Fruit fly (Drosophila melanogaster): ENCODE measurements around the gene Smn.

The Smn gene

DNA sequence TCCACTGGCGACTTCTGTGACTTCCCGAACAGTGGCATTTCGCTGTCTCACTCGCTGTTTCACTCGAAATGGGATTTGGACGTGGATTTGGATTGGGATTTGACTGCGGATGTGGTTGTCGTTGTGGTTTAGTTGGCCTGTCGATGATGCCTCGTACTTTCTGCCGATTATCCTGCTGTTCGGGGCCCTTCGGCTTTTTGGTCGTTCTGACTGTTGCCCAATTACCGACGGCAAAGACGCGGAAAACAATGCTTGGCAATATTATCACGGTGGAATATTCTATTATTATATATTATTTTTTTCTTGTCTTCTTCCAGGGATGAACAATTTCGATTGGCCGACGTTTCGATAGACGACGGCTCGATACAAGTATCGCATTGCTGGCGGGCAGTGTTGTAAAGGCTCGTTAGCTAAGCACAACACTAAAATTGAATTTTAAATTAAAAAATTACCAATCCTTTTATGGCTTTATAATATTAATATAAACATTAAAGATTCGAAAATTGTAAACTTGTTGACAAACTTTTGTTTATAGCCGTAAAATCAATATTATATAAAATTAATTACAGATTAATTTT lies 33.9 kb upstream of the Smn start, which contains the start of gene Mo25 (continued):
- TF ChIP-seq lilli (GFP tag; optimal IDR thresholded peaks at IDR 0.05) = peak; percentile 69
- TF ChIP-seq CG42726 (GFP tag; IDR thresholded peaks at IDR 0.05; ENCODE audit: partially characterized antibody) = peak; percentile 47; the same call in 1 of the 2 replicates
- TF ChIP-seq CG5953 (GFP tag; IDR thresholded peaks at IDR 0.05) = no peak
- no peak for TF ChIP-seq CG7987 (GFP tag; optimal IDR thresholded peaks at IDR 0.05)
- peak; percentile 46 for TF ChIP-seq NfI (GFP tag; optimal IDR thresholded peaks at IDR 0.05)
- no peak for TF ChIP-seq org-1 (GFP tag; optimal IDR thresholded peaks at IDR 0.05)
- TF ChIP-seq Six4 (GFP tag; optimal IDR thresholded peaks at IDR 0.05) = no peak
- no peak for TF ChIP-seq CG8765 (GFP tag; IDR thresholded peaks at IDR 0.05)
- TF ChIP-seq tin (GFP tag; optimal IDR thresholded peaks at IDR 0.05) = peak; percentile 49
- no peak for TF ChIP-seq fd64A (GFP tag; optimal IDR thresholded peaks at IDR 0.05)
- no peak for TF ChIP-seq CG6654 (GFP tag; optimal IDR thresholded peaks at IDR 0.05)
- TF ChIP-seq Nf-YC (tag; optimal IDR thresholded peaks at IDR 0.05) = peak; percentile 59
- peak; percentile 76 for TF ChIP-seq CG6791 (GFP tag; IDR thresholded peaks at IDR 0.05; ENCODE audit: partially characterized antibody)
- TF ChIP-seq CG8944 (GFP tag; optimal IDR thresholded peaks at IDR 0.05) = no peak
- peak; percentile 77 for TF ChIP-seq vvl (GFP tag; IDR thresholded peaks at IDR 0.05)
- no peak for TF ChIP-seq CG4404 (GFP tag; IDR thresholded peaks at IDR 0.05)
- TF ChIP-seq maf-S (GFP tag; optimal IDR thresholded peaks at IDR 0.05) = no peak
- no peak for TF ChIP-seq Taf1 (GFP tag; IDR thresholded peaks at IDR 0.05)
- peak; percentile 26; the same call in 1 of the 2 replicates for TF ChIP-seq CG6272 (GFP tag; IDR thresholded peaks at IDR 0.05)
- no peak for TF ChIP-seq CG10543 (GFP tag; optimal IDR thresholded peaks at IDR 0.05)
- TF ChIP-seq CG18262 (tag; optimal IDR thresholded peaks at IDR 0.05) = peak; percentile 34
- TF ChIP-seq B-H2 (GFP tag; optimal IDR thresholded peaks at IDR 0.05) = peak; percentile 78
- peak; percentile 77 for TF ChIP-seq Rfx (GFP tag; IDR thresholded peaks at IDR 0.05)
- TF ChIP-seq CG11456 (GFP tag; IDR thresholded peaks at IDR 0.05) = no peak
- TF ChIP-seq Usf (GFP tag; optimal IDR thresholded peaks at IDR 0.05) = no peak
- TF ChIP-seq Meics (GFP tag; optimal IDR thresholded peaks at IDR 0.05) = peak; percentile 34
- TF ChIP-seq CG18476 (GFP tag; optimal IDR thresholded peaks at IDR 0.05) = peak; percentile 32
- no peak for TF ChIP-seq Rx (GFP tag; IDR thresholded peaks at IDR 0.05)
- no peak for TF ChIP-seq da (GFP tag; optimal IDR thresholded peaks at IDR 0.05)
- TF ChIP-seq danr (GFP tag; IDR thresholded peaks at IDR 0.05) = no peak
- no peak for TF ChIP-seq gro (GFP tag; optimal IDR thresholded peaks at IDR 0.05)
- TF ChIP-seq CG31365 (tag; optimal IDR thresholded peaks at IDR 0.05) = no peak

DNA sequence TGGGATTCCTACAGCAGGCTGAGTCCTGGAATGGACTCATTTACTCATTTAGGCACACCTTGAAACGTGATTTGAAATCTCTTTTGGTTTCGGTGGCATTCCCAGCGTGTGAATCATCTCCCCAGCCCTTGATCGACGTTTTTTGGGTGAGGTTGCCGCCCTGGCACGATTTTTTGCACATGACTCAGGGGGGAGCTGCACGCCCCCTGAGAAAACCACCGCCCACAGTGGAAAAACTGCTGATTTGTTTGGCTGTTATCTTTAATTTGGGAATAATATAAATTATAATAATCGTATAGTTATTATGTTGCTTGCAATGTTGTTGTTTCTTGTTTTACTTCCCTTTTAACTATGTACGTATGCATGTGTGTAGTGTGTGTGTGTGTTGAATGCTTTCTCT lies 31.6 kb upstream of the Smn start:
- no peak for TF ChIP-seq Trl (optimal IDR thresholded peaks at IDR 0.05)
- no peak for TF ChIP-seq Trl (GFP tag; optimal IDR thresholded peaks at IDR 0.05)
- peak; percentile 49 for TF ChIP-seq slbo (GFP tag; IDR thresholded peaks at IDR 0.05)
- TF ChIP-seq zfh2 (GFP tag; optimal IDR thresholded peaks at IDR 0.05) = peak; percentile 27
- TF ChIP-seq Hmr (GFP tag; optimal IDR thresholded peaks at IDR 0.05) = peak; percentile 5
- peak; percentile 8 for TF ChIP-seq CG17385 (GFP tag; optimal IDR thresholded peaks at IDR 0.05)
- peak; percentile 51; the same call in 1 of the 3 replicates for TF ChIP-seq Dbx (GFP tag; IDR thresholded peaks at IDR 0.05)
- TF ChIP-seq CG2712 (tag; optimal IDR thresholded peaks at IDR 0.05) = peak; percentile 4
- TF ChIP-seq CG9932 (GFP tag; IDR thresholded peaks at IDR 0.05) = peak; percentile 57; the same call in 1 of the 2 replicates
- peak; percentile 94 for TF ChIP-seq sd (tag; optimal IDR thresholded peaks at IDR 0.05)
- peak; percentile 35; the same call in 1 of the 2 replicates for TF ChIP-seq Dref (GFP tag; IDR thresholded peaks at IDR 0.05)
- peak; percentile 35; the same call in 1 of the 2 replicates for TF ChIP-seq sob (GFP tag; IDR thresholded peaks at IDR 0.05)
- TF ChIP-seq crol (GFP tag; IDR thresholded peaks at IDR 0.05) = peak; percentile 59
- peak; percentile 17 for TF ChIP-seq lilli (GFP tag; optimal IDR thresholded peaks at IDR 0.05)
- TF ChIP-seq CG31441 (GFP tag; IDR thresholded peaks at IDR 0.05) = no peak
- TF ChIP-seq mirr (GFP tag; optimal IDR thresholded peaks at IDR 0.05) = no peak
- peak; percentile 25; the same call in 1 of the 2 replicates for TF ChIP-seq MBD-R2 (GFP tag; IDR thresholded peaks at IDR 0.05)
- peak; percentile 13 for TF ChIP-seq Ets65A (GFP tag)
- TF ChIP-seq CG15601 (tag; optimal IDR thresholded peaks at IDR 0.05) = no peak
- peak; percentile 41; the same call in 1 of the 4 replicates for TF ChIP-seq Gug (GFP tag; IDR thresholded peaks at IDR 0.05)
- TF ChIP-seq dpn (GFP tag; optimal IDR thresholded peaks at IDR 0.05) = no peak
- peak; percentile 41 for TF ChIP-seq CG2120 (GFP tag; optimal IDR thresholded peaks at IDR 0.05)

Data from whole organism, embryonic.